Fruit fly (Drosophila melanogaster): Measurements from ENCODE around the gene SH3PX1.
A peak's percentile ranks its signal among the peaks of the same experiment; 100 is the strongest.

The SH3PX1 gene

dm6 chr3L:9692892-9693551 lies 20.6 kb downstream of the SH3PX1 start (continued):
- TF ChIP-seq bbx (GFP tag; IDR thresholded peaks at IDR 0.05; ENCODE audit: partially characterized antibody) (no peak), Dad (GFP tag; optimal IDR thresholded peaks at IDR 0.05) (peak; percentile 97), da (GFP tag; optimal IDR thresholded peaks at IDR 0.05) (peak; percentile 94), CG12391 (tag; optimal IDR thresholded peaks at IDR 0.05) (peak; percentile 97), CG31388 (GFP tag; optimal IDR thresholded peaks at IDR 0.05) (peak; percentile 87), CG11560 (tag; IDR thresholded peaks at IDR 0.05) (peak; percentile 78), CG17186 (GFP tag; optimal IDR thresholded peaks at IDR 0.05) (peak; percentile 74), lab (GFP tag; optimal IDR thresholded peaks at IDR 0.05) (peak; percentile 97), shn (GFP tag; optimal IDR thresholded peaks at IDR 0.05) (peak; percentile 97), schlank (tag; optimal IDR thresholded peaks at IDR 0.05) (peak; percentile 85), Fer2 (tag; optimal IDR thresholded peaks at IDR 0.05) (peak; percentile 88), dmrt11E (tag; optimal IDR thresholded peaks at IDR 0.05) (peak; percentile 88), Hmr (GFP tag; optimal IDR thresholded peaks at IDR 0.05) (peak; percentile 97), tap (tag; optimal IDR thresholded peaks at IDR 0.05) (peak; percentile 87), CkIIα-i1 (GFP tag; IDR thresholded peaks at IDR 0.05) (0 out of 2 replicates have a peak, but pooled peaks have one; percentile 27), CG13624 (GFP tag; optimal IDR thresholded peaks at IDR 0.05) (peak; percentile 98), CG14441 (GFP tag; IDR thresholded peaks at IDR 0.05) (peak; percentile 88), Atf6 (GFP tag; IDR thresholded peaks at IDR 0.05) (peak; percentile 94), crc (GFP tag; optimal IDR thresholded peaks at IDR 0.05) (peak; percentile 93), sima (GFP tag; optimal IDR thresholded peaks at IDR 0.05) (peak; percentile 80), Mes4 (GFP tag; optimal IDR thresholded peaks at IDR 0.05) (peak; percentile 95), dm (GFP tag; optimal IDR thresholded peaks at IDR 0.05) (peak; percentile 91), CG7372 (GFP tag; IDR thresholded peaks at IDR 0.05) (peak; percentile 87), Gsc (GFP tag; IDR thresholded peaks at IDR 0.05) (peak; percentile 81), CG16779 (GFP tag; IDR thresholded peaks at IDR 0.05) (peak; percentile 59; the same call in 1 of the 2 replicates), oc (tag; optimal IDR thresholded peaks at IDR 0.05) (peak; percentile 33), CG10366 (GFP tag; IDR thresholded peaks at IDR 0.05) (peak; percentile 86), CG12104 (GFP tag; optimal IDR thresholded peaks at IDR 0.05) (peak; percentile 98), bab2 (GFP tag; optimal IDR thresholded peaks at IDR 0.05) (peak; percentile 97), Jarid2 (GFP tag; optimal IDR thresholded peaks at IDR 0.05) (peak; percentile 86), CG7271 (tag; optimal IDR thresholded peaks at IDR 0.05) (no peak), CG4617 (GFP tag; optimal IDR thresholded peaks at IDR 0.05; ENCODE audit: borderline replicate concordance) (peak; percentile 77), wor (GFP tag; IDR thresholded peaks at IDR 0.05) (peak; percentile 89), CG9437 (GFP tag; optimal IDR thresholded peaks at IDR 0.05) (peak; percentile 95), NfI (GFP tag; optimal IDR thresholded peaks at IDR 0.05) (peak; percentile 94), grn (GFP tag; optimal IDR thresholded peaks at IDR 0.05) (peak; percentile 62), Doc2 (GFP tag; IDR thresholded peaks at IDR 0.05) (peak; percentile 69), CG8388 (GFP tag; optimal IDR thresholded peaks at IDR 0.05) (peak; percentile 91), CG18599 (GFP tag; optimal IDR thresholded peaks at IDR 0.05) (peak; percentile 97), stc (GFP tag; IDR thresholded peaks at IDR 0.05) (peak; percentile 88), danr (GFP tag; IDR thresholded peaks at IDR 0.05) (peak; percentile 85), az2 (GFP tag; optimal IDR thresholded peaks at IDR 0.05) (peak; percentile 97), CG2712 (tag; optimal IDR thresholded peaks at IDR 0.05) (peak; percentile 96), CG17328 (GFP tag; IDR thresholded peaks at IDR 0.05) (peak; percentile 83), Dref (GFP tag; IDR thresholded peaks at IDR 0.05) (no peak), Hmx (GFP tag; optimal IDR thresholded peaks at IDR 0.05) (peak; percentile 94), pros (GFP tag; optimal IDR thresholded peaks at IDR 0.05) (peak; percentile 31), MTF-1 (GFP tag; optimal IDR thresholded peaks at IDR 0.05; ENCODE audit: borderline replicate concordance) (peak; percentile 68), CG3847 (GFP tag; IDR thresholded peaks at IDR 0.05) (peak; percentile 92), CG31365 (tag; optimal IDR thresholded peaks at IDR 0.05) (peak; percentile 68)

All from whole organism, embryonic.